Worm (Caenorhabditis elegans) whole organism, young adult: ENCODE measurements around the gene hsp-43.

Source experiments
- F37B4.10 ChIP-seq: fragments of 200-800 bp; sonication (Bioruptor generic); IDR thresholded peaks from 2 replicates; pipeline ENCODE4 v1.3.6; 2022; ENCODE audit warnings: missing genetic modification characterization, missing compliant biosample characterization
- K11D2.4 ChIP-seq: fragments of 200-800 bp; sonication (Bioruptor generic); IDR thresholded peaks from 2 replicates; pipeline ENCODE4 v1.3.6; 2022; ENCODE audit warnings: missing genetic modification reagents, missing genetic modification characterization, missing compliant biosample characterization
- Y67H2A.10 ChIP-seq: fragments of 200-800 bp; sonication (Bioruptor generic); conservative IDR thresholded peaks from 2 replicates; pipeline ENCODE4 v1.3.6; 2022; ENCODE audit warnings: missing genetic modification reagents, missing genetic modification characterization, missing compliant biosample characterization
- ama-1 ChIP-seq, 3 experiments: fragments of 150-350 bp in 1 of 3; sonication (generic microtip) in 2 of 3; optimal IDR thresholded peaks; 2 replicates each; lab custom pipeline; 2014 to 2018; ENCODE audit warnings: missing biosample characterization in 2 of 3, missing genetic modification characterization in 2 of 3, missing genetic modification reagents in 2 of 3
- ccch-3 ChIP-seq: fragments of 200-800 bp; sonication (Bioruptor generic); optimal IDR thresholded peaks from 2 replicates; lab custom pipeline; 2018; ENCODE audit warnings: mild to moderate bottlenecking, missing genetic modification characterization, missing compliant biosample characterization
- ceh-100 ChIP-seq: fragments of 200-800 bp; sonication (Bioruptor generic); IDR thresholded peaks from 2 replicates; pipeline ENCODE4 v1.3.6; 2022; ENCODE audit warnings: missing genetic modification reagents, missing genetic modification characterization, missing compliant biosample characterization
- dpl-1 ChIP-seq: fragments of 150-350 bp; optimal IDR thresholded peaks from 2 replicates; lab custom pipeline; 2014; ENCODE audit warnings: missing biosample characterization, missing genetic modification reagents, missing genetic modification characterization
- hlh-12 ChIP-seq: sonication (generic microtip); optimal IDR thresholded peaks from 2 replicates; lab custom pipeline; 2016; ENCODE audit warnings: missing genetic modification characterization, missing compliant biosample characterization
- lin-35 ChIP-seq, 3 experiments: fragments of 150-350 bp in 2 of 3; sonication (generic microtip) in 1 of 3; optimal IDR thresholded peaks; 2 replicates each; lab custom pipeline; 2014 to 2018; ENCODE audit warnings: missing biosample characterization in 3 of 3, missing genetic modification characterization in 3 of 3, missing genetic modification reagents in 3 of 3
- lin-40 ChIP-seq: sonication (generic microtip); optimal IDR thresholded peaks from 2 replicates; lab custom pipeline; 2016; ENCODE audit warnings: missing genetic modification characterization, mild to moderate bottlenecking, missing compliant biosample characterization, missing genotype, missing genetic modification reagents
- snpc-1.1 ChIP-seq: sonication (generic microtip); optimal IDR thresholded peaks from 2 replicates; lab custom pipeline; 2017; ENCODE audit warnings: missing genetic modification characterization, mild to moderate bottlenecking, missing compliant biosample characterization, antibody characterized with exemption, moderate library complexity, missing genotype, missing genetic modification reagents; ENCODE audit not compliant: insufficient read depth
- tbp1 ChIP-seq: fragments of 200-800 bp; sonication (Bioruptor generic); optimal IDR thresholded peaks from 2 replicates; lab custom pipeline; 2018; ENCODE audit warnings: mild to moderate bottlenecking, missing genetic modification characterization, missing compliant biosample characterization
- unc-130 ChIP-seq: sonication (generic microtip); optimal IDR thresholded peaks from 2 replicates; lab custom pipeline; 2016; ENCODE audit warnings: missing genetic modification reagents, missing genetic modification characterization, missing compliant biosample characterization
- unc-62 ChIP-seq: fragments of 150-350 bp; optimal IDR thresholded peaks from 2 replicates; lab custom pipeline; 2014; ENCODE audit warnings: missing biosample characterization, missing genetic modification reagents, missing genetic modification characterization

DNA sequence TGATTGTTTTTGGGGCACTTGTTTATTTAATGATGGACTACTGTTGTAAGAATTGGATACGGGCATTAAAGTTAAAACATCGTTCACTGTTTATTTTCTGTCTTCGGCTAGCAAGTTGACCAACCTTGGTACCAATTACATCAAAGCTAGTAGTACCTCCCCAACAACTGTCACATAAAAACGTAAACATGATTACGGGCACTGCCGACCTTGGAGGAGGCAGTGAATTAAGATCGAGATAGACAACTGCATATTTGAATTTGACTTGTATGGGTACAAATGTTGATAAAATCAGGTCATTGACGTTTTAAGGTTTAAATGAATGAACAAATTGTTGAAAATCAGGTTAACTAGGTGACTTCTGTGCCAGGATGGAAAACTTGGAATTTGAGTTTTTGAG, 41.9 kb upstream of the hsp-43 start:
- TF ChIP-seq Y67H2A.10 (GFP tag; lab: Robert Waterston, UW) (no peak), ama-1 (optimal IDR thresholded peaks at IDR 0.05; lab: Kevin White, UChicago) (no peak), ama-1 (GFP tag; optimal IDR thresholded peaks at IDR 0.05; lab: Kevin White, UChicago) (no peak), K11D2.4 (GFP tag; lab: Robert Waterston, UW) (no peak), lin-35 (GFP tag; optimal IDR thresholded peaks at IDR 0.05; lab: Kevin White, UChicago) (no peak), lin-40 (no peak), dpl-1 (GFP tag; lab: Kevin White, UChicago) (no peak), tbp1 (GFP tag; lab: Kevin White, UChicago) (no peak), ceh-100 (GFP tag; lab: Robert Waterston, UW) (no peak), ccch-3 (GFP tag; lab: Kevin White, UChicago) (no peak), snpc-1.1 (no peak), unc-130 (GFP tag; lab: Kevin White, UChicago) (no peak), hlh-12 (tag; lab: Kevin White, UChicago) (no peak), unc-62 (GFP tag; lab: Kevin White, UChicago) (no peak), F37B4.10 (no peak)
